Worm (Caenorhabditis elegans): Measurements from ENCODE around the gene F25G6.1.

DNA sequence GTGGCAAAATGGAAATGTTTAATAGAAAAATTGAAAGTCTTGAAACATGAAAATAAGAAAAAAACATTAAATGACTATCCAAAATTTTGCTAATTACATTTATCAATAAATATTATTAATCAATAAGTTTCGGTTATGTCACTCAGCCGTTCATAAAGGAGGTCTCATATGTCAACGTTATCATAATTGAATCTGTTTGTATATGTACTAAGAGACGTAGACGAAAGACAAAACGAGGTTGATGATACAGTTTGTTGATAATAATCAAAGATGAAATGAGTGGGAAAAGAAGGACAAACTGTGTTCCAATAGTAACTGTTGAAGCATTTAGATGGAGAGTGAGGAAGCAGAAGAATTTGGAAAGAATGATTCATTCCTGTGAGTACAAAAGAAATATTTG, 12.1 kb downstream of the F25G6.1 start:
- TF ChIP-seq med-1 (GFP tag; optimal IDR thresholded peaks at IDR 0.05; ENCODE audit: insufficient read depth) (no peak), ref-1 (GFP tag; conservative IDR thresholded peaks at IDR 0.05) (no peak), flt-1 (GFP tag; IDR thresholded peaks at IDR 0.05) (no peak), T22C8.4 (GFP tag; IDR thresholded peaks at IDR 0.05) (no peak), tab-1 (GFP tag; IDR thresholded peaks at IDR 0.05) (no peak), cog-1 (tag; optimal IDR thresholded peaks at IDR 0.05) (no peak)
